Fruit fly (Drosophila melanogaster): Measurements from ENCODE around the gene LpR1.

LpR1 gene

DNA sequence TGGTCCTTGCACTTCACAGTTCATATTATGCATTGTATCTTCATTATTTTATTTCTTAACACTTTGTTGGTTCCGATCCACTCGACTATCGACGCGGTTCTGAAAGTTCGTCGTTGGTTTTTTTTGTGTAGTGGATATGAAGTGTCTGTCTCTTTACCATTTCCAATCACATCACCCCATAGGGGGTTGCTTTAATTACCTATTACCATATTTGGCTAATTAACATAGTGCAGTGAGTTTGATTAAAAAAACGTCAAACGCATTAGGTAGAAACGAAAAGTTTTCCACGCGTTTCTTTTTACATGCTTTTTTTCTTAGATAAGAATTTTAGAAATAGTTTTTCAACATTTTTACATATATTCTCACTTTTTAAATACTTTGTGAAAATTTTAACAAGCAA, at the start of gene LpR1:
LpR1 (minus strand) TSS at position 101 of the 400 bp plus-strand sequence.
- TF ChIP-seq CG10348 (GFP tag; IDR thresholded peaks at IDR 0.05) (no peak), Snoo (tag; optimal IDR thresholded peaks at IDR 0.05) (no peak)

DNA sequence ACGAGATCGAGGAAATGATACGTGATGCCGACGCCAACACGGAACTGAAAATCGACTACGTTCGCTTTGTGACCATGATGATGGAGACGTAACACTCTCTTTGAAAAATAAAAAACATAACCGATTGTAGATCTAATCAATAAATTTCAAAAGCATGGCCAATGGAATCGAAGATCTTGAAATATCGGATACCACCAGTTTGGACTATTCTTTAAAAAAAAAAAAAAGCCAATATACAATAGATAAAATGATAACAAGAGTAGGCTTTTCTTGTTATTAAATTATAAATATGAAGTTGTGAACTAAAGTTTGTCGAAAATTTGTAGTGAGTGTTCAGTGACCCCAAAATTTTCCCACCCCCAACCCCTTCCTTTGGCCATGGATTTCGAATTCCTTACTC, 48.7 kb upstream of the LpR1 start, which contains the start of the genes Acam and CG17770:
Acam (plus strand) TSS at position 301 of the 400 bp plus-strand sequence.
CG17770 (plus strand) TSS at position 301 of the 400 bp plus-strand sequence.
- TF ChIP-seq CG12605 (GFP tag; IDR thresholded peaks at IDR 0.05) (no peak), CG10348 (GFP tag; IDR thresholded peaks at IDR 0.05) (no peak), CG4496 (GFP tag; IDR thresholded peaks at IDR 0.05) (no peak), D1 (tag; optimal IDR thresholded peaks at IDR 0.05) (no peak), CG8159 (tag; optimal IDR thresholded peaks at IDR 0.05) (no peak), CG13204 (GFP tag; optimal IDR thresholded peaks at IDR 0.05) (no peak), CG17806 (tag; optimal IDR thresholded peaks at IDR 0.05) (no peak), Pif1A (GFP tag; optimal IDR thresholded peaks at IDR 0.05) (no peak), gl (tag; optimal IDR thresholded peaks at IDR 0.05) (no peak), fd96Ca (GFP tag; IDR thresholded peaks at IDR 0.05) (no peak), CG8301 (tag; optimal IDR thresholded peaks at IDR 0.05) (no peak), EcR (GFP tag; optimal IDR thresholded peaks at IDR 0.05) (no peak), rn (GFP tag; IDR thresholded peaks at IDR 0.05) (no peak)

DNA sequence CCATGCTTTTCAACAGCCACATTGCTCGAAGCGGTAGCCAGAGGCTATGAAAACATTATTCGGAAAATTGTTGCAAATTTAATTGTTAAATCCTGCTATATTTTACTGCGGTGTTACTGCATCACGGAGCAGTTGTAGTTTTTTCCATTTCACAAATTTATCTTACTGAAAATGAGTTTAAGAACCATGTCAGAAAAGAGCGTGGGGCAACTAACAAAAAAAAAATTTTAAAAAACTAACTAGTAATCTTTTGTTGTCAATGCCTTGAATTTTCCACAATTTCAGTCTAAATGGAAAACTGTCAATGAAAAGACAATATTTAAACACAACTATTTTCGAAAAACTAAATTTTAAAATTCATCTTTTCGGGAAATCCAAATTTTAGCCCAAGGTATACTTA, 47.9 kb upstream of the LpR1 start, which contains the start of gene CG5024:
CG5024 (plus strand) TSS at position 301 of the 400 bp plus-strand sequence.
- TF ChIP-seq Pif1A (GFP tag; optimal IDR thresholded peaks at IDR 0.05), result no peak
- no peak for TF ChIP-seq CG9948 (tag; optimal IDR thresholded peaks at IDR 0.05)
- no peak for TF ChIP-seq CG8159 (tag; optimal IDR thresholded peaks at IDR 0.05)
- no peak for TF ChIP-seq Ets98B (GFP tag; IDR thresholded peaks at IDR 0.05)
- TF ChIP-seq Pif1B (GFP tag; optimal IDR thresholded peaks at IDR 0.05), result no peak

DNA sequence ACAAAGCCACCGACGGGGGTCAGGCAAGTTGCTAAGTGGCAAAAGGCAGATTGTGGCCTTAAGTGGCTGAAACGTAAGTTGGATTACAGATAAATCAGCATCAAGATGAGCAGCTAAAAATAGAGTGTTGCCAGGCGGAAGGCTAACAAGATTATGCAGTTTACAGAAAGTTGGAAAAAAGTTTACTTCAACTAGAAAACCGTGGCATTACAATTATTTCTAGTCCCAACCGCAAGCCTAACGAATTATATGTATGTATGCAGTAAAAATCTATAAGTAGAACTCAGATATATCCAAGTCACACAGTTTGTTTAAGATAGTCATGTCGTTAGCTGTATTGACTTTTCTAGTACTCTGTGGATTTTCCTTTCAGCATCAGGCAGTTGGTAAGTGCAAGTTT, 43.2 kb upstream of the LpR1 start, which contains the start of gene BG642167:
BG642167 (plus strand) TSS at position 301 of the 400 bp plus-strand sequence.
- TF ChIP-seq fd96Ca (GFP tag; IDR thresholded peaks at IDR 0.05) (no peak), rn (GFP tag; IDR thresholded peaks at IDR 0.05) (no peak), CG34367 (tag; optimal IDR thresholded peaks at IDR 0.05) (no peak)

DNA sequence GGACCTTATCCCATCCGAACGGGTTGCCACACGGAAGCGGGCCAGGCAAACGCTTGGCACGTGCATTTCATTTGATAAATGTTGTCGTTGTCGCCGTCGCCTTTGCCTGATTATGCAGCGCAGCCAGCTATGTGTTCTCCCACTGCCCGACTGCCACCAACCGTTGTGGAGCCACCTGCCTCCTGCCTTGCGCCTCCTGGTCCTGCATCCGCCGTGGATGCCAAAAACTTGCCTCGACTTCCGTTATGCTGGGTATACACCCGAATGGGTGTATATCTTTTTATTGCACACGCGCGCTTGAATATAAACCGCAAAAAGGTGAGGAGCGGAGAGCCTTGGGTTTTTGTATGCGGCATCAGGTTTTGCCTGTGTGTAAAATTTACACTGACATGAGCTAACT, 28.9 kb upstream of the LpR1 start:
- TF ChIP-seq CG32121 (GFP tag; IDR thresholded peaks at IDR 0.05) (no peak), CG9948 (tag; optimal IDR thresholded peaks at IDR 0.05) (no peak), CG8159 (tag; optimal IDR thresholded peaks at IDR 0.05) (no peak), CG4496 (GFP tag; IDR thresholded peaks at IDR 0.05) (no peak), CG14655 (GFP tag; optimal IDR thresholded peaks at IDR 0.05) (no peak), CG12605 (GFP tag; IDR thresholded peaks at IDR 0.05) (no peak), CG34367 (tag; optimal IDR thresholded peaks at IDR 0.05) (no peak), CG17806 (tag; optimal IDR thresholded peaks at IDR 0.05) (no peak), Pif1A (GFP tag; optimal IDR thresholded peaks at IDR 0.05) (no peak), Pif1B (GFP tag; optimal IDR thresholded peaks at IDR 0.05) (no peak), CG10348 (GFP tag; IDR thresholded peaks at IDR 0.05) (no peak), CG8301 (tag; optimal IDR thresholded peaks at IDR 0.05) (no peak)

DNA sequence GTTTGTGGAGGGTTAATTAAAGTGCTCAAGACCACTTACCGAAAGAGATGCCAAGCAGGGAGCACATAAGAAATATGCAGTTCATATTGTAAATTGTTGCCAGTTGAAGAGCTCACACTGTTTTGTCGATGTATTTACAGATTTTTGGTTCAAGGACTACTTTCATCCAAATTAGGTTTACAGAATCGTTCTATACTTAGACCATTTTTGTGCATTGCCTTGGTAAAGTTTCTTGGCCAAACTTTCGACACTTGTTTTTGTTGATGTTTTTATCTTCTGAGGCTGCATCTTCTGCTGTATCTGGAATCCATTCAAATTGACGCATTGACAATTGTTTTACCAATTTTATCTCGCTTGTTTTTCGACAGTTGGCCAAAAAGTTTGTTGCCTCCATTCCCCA, 27.5 kb upstream of the LpR1 start, which contains the start of gene CG31093:
CG31093 (minus strand) TSS at position 101 of the 400 bp plus-strand sequence.
- no peak for TF ChIP-seq CG34367 (tag; optimal IDR thresholded peaks at IDR 0.05)
- no peak for TF ChIP-seq CG32121 (GFP tag; IDR thresholded peaks at IDR 0.05)
- TF ChIP-seq CG14655 (GFP tag; optimal IDR thresholded peaks at IDR 0.05), result no peak
- no peak for TF ChIP-seq CG13204 (GFP tag; optimal IDR thresholded peaks at IDR 0.05)
- TF ChIP-seq EcR (GFP tag; optimal IDR thresholded peaks at IDR 0.05), result no peak
- TF ChIP-seq Pif1B (GFP tag; optimal IDR thresholded peaks at IDR 0.05), result no peak
- no peak for TF ChIP-seq CG17806 (tag; optimal IDR thresholded peaks at IDR 0.05)
- TF ChIP-seq CG10348 (GFP tag; IDR thresholded peaks at IDR 0.05), result no peak
- no peak for TF ChIP-seq rn (GFP tag; IDR thresholded peaks at IDR 0.05)
- no peak for TF ChIP-seq CG4496 (GFP tag; IDR thresholded peaks at IDR 0.05)
- TF ChIP-seq CG15710 (tag; optimal IDR thresholded peaks at IDR 0.05), result no peak
- no peak for TF ChIP-seq fd96Ca (GFP tag; IDR thresholded peaks at IDR 0.05)
- no peak for TF ChIP-seq CG12605 (GFP tag; IDR thresholded peaks at IDR 0.05)
- no peak for TF ChIP-seq Snoo (tag; optimal IDR thresholded peaks at IDR 0.05)
- no peak for TF ChIP-seq Pif1A (GFP tag; optimal IDR thresholded peaks at IDR 0.05)
- no peak for TF ChIP-seq CG8301 (tag; optimal IDR thresholded peaks at IDR 0.05)

DNA sequence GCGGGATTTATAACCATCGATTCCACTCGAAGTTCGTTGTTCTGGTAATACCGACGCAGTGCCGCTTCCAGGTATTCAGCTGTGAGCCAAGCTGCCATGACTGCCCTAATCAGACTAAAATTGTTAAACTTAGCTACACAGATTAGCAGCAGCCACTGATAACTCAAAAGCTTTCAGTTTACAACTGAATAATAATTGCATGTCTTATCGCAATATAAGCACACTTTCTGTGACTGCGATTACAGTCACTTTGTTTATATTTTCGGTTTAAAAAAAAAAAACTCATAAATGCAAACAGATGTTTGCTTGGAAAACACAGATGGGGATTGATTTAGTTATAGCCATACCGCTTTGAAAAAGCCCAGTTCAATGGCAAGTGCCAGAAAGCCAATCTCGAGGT, 26.4 kb upstream of the LpR1 start, which contains the start of gene CG31380:
CG31380 (minus strand) TSS at position 101 of the 400 bp plus-strand sequence.
- TF ChIP-seq CG10348 (GFP tag; IDR thresholded peaks at IDR 0.05), result no peak
- no peak for TF ChIP-seq CG8301 (tag; optimal IDR thresholded peaks at IDR 0.05)
- no peak for TF ChIP-seq rn (GFP tag; IDR thresholded peaks at IDR 0.05)
- TF ChIP-seq Snoo (tag; optimal IDR thresholded peaks at IDR 0.05), result no peak
- TF ChIP-seq CG4496 (GFP tag; IDR thresholded peaks at IDR 0.05), result no peak
- TF ChIP-seq CG34367 (tag; optimal IDR thresholded peaks at IDR 0.05), result no peak
- no peak for TF ChIP-seq CG9948 (tag; optimal IDR thresholded peaks at IDR 0.05)
- no peak for TF ChIP-seq fd96Ca (GFP tag; IDR thresholded peaks at IDR 0.05)
- no peak for TF ChIP-seq CG8159 (tag; optimal IDR thresholded peaks at IDR 0.05)

All from whole organism, pupa.